Fruit fly (Drosophila melanogaster) whole organism, embryonic: ENCODE measurements around the gene Hrd3.

Experiments used
- C15 ChIP-seq: fragments of 200-800 bp; sonication (Bioruptor generic); IDR thresholded peaks from 3 replicates; pipeline ENCODE4 v1.3.6; 2022; ENCODE audit warnings: missing biosample characterization, missing genetic modification characterization
- CG10462 ChIP-seq: fragments of 200-800 bp; sonication (Bioruptor generic); optimal IDR thresholded peaks from 2 replicates; lab custom pipeline; 2016; ENCODE audit warnings: missing biosample characterization, missing genetic modification characterization
- CG10543 ChIP-seq: fragments of 200-800 bp; sonication (Bioruptor generic); optimal IDR thresholded peaks from 3 replicates; lab custom pipeline; 2017; ENCODE audit warnings: missing biosample characterization, mild to moderate bottlenecking, missing genetic modification characterization, moderate library complexity
- CG11560 ChIP-seq: fragments of 200-800 bp; sonication (Bioruptor generic); IDR thresholded peaks from 3 replicates; pipeline ENCODE4 v1.3.6; 2022; ENCODE audit warnings: missing biosample characterization, missing genetic modification characterization
- CG17802 ChIP-seq: fragments of 200-800 bp; sonication (Bioruptor generic); optimal IDR thresholded peaks from 2 replicates; lab custom pipeline; 2018; ENCODE audit warnings: missing biosample characterization, mild to moderate bottlenecking, missing genetic modification characterization, moderate library complexity
- CG2199 ChIP-seq: fragments of 200-800 bp; sonication (Bioruptor generic); IDR thresholded peaks from 3 replicates; pipeline ENCODE4 v1.3.6; 2022; ENCODE audit warnings: missing biosample characterization, missing genetic modification characterization
- CG30403 ChIP-seq: fragments of 200-800 bp; sonication (Bioruptor generic); optimal IDR thresholded peaks from 3 replicates; lab custom pipeline; 2016; ENCODE audit warnings: missing biosample characterization, missing genetic modification characterization
- CG34376 ChIP-seq: fragments of 200-800 bp; sonication (Bioruptor generic); optimal IDR thresholded peaks from 2 replicates; lab custom pipeline; 2018; ENCODE audit warnings: missing biosample characterization, mild to moderate bottlenecking, missing genetic modification characterization
- CG3847 ChIP-seq: fragments of 200-800 bp; sonication (Bioruptor generic); IDR thresholded peaks from 2 replicates; pipeline ENCODE4 v1.3.6; 2022; ENCODE audit warnings: missing biosample characterization, missing genetic modification characterization
- CG5245 ChIP-seq: fragments of 200-800 bp; sonication (Bioruptor generic); optimal IDR thresholded peaks from 3 replicates; lab custom pipeline; 2016; ENCODE audit warnings: missing biosample characterization, missing genetic modification characterization
- CG7839 ChIP-seq: fragments of 200-800 bp; sonication (Bioruptor generic); optimal IDR thresholded peaks from 3 replicates; lab custom pipeline; 2018; ENCODE audit warnings: missing biosample characterization, mild to moderate bottlenecking, missing genetic modification characterization, moderate library complexity
- CG7928 ChIP-seq: fragments of 200-800 bp; sonication (Bioruptor generic); optimal IDR thresholded peaks from 2 replicates; lab custom pipeline; 2017; ENCODE audit warnings: missing biosample characterization, mild to moderate bottlenecking, missing genetic modification characterization
- CG9609 ChIP-seq: fragments of 200-800 bp; sonication (Bioruptor generic); optimal IDR thresholded peaks from 3 replicates; lab custom pipeline; 2016; ENCODE audit warnings: missing biosample characterization, missing genetic modification characterization
- D ChIP-seq, 2 experiments: fragments of 200-800 bp in 1 of 2; fragments of >200 bp in 1 of 2; sonication (Bioruptor generic) in 1 of 2; optimal IDR thresholded peaks; 2 replicates in 1 of 2; 3 replicates in 1 of 2; lab custom pipeline; 2017; ENCODE audit warnings: mild to moderate bottlenecking in 1 of 2, missing biosample characterization in 1 of 2, missing genetic modification characterization in 1 of 2, missing genetic modification reagents in 1 of 2
- Deaf1 ChIP-seq: fragments of 200-800 bp; optimal IDR thresholded peaks from 3 replicates; lab custom pipeline; 2019; ENCODE audit warnings: missing biosample characterization, mild to moderate bottlenecking, missing genetic modification characterization, moderate library complexity
- Dll ChIP-seq: fragments of 200-800 bp; sonication (Bioruptor generic); IDR thresholded peaks from 4 replicates; pipeline ENCODE4 v1.3.6; 2022; ENCODE audit warnings: missing biosample characterization, missing genetic modification characterization; ENCODE audit not compliant: partially characterized antibody
- Doc2 ChIP-seq: fragments of 200-800 bp; sonication (Bioruptor generic); IDR thresholded peaks from 2 replicates; pipeline ENCODE4 v1.3.6; 2022; ENCODE audit warnings: missing biosample characterization, missing genetic modification characterization
- Eip74EF ChIP-seq, 2 experiments: fragments of 200-800 bp in 1 of 2; fragments of >200 bp in 1 of 2; sonication (Bioruptor generic) in 1 of 2; optimal IDR thresholded peaks; 2 replicates each; lab custom pipeline; 2017 to 2019; ENCODE audit warnings: missing biosample characterization in 2 of 2, missing genetic modification characterization in 2 of 2, mild to moderate bottlenecking in 1 of 2, moderate library complexity in 1 of 2
- GATAe ChIP-seq: fragments of 200-800 bp; sonication (Bioruptor generic); conservative IDR thresholded peaks from 2 replicates; pipeline ENCODE4 v1.3.6; 2022; ENCODE audit warnings: missing biosample characterization, missing genetic modification characterization
- Hr3 ChIP-seq: fragments of 200-800 bp; sonication (Bioruptor generic); optimal IDR thresholded peaks from 3 replicates; lab custom pipeline; 2016; ENCODE audit warnings: missing biosample characterization, missing genetic modification characterization
- Lhr ChIP-seq: fragments of 200-800 bp; sonication (Bioruptor generic); optimal IDR thresholded peaks from 3 replicates; lab custom pipeline; 2017; ENCODE audit warnings: mild to moderate bottlenecking, missing biosample characterization, missing genetic modification reagents, missing genetic modification characterization
- Med ChIP-seq: fragments of 200-800 bp; sonication (Bioruptor generic); peaks from one replicate; lab custom pipeline; 2016; ENCODE audit warnings: missing biosample characterization, missing genetic modification characterization, mild to moderate bottlenecking, inconsistent platforms, moderate library complexity
- NC2β ChIP-seq: fragments of 200-800 bp; sonication (Bioruptor generic); optimal IDR thresholded peaks from 2 replicates; lab custom pipeline; 2016; ENCODE audit warnings: missing biosample characterization, missing genetic modification characterization
- Ptx1 ChIP-seq: fragments of 200-800 bp; sonication (Bioruptor generic); IDR thresholded peaks from 2 replicates; pipeline ENCODE4 v1.3.6; 2022; ENCODE audit warnings: missing biosample characterization, missing genetic modification characterization
- abd-A ChIP-seq: fragments of 200-800 bp; sonication (Bioruptor generic); optimal IDR thresholded peaks from 3 replicates; lab custom pipeline; 2019; ENCODE audit warnings: missing biosample characterization, mild to moderate bottlenecking, missing genetic modification characterization, moderate library complexity
- bowl ChIP-seq: fragments of 200-800 bp; sonication (Bioruptor generic); IDR thresholded peaks from 2 replicates; pipeline ENCODE4 v1.3.6; 2022; ENCODE audit warnings: missing biosample characterization, missing genetic modification characterization
- chinmo ChIP-seq: fragments of 200-800 bp; sonication (Bioruptor generic); IDR thresholded peaks from 4 replicates; pipeline ENCODE4 v1.3.6; 2022; ENCODE audit warnings: missing biosample characterization, missing genetic modification characterization; ENCODE audit not compliant: partially characterized antibody
- corto ChIP-seq: fragments of 200-800 bp; sonication (Bioruptor generic); optimal IDR thresholded peaks from 2 replicates; lab custom pipeline; 2016; ENCODE audit warnings: missing biosample characterization, mild to moderate bottlenecking, missing genetic modification characterization, moderate library complexity
- dysf ChIP-seq: fragments of 200-800 bp; sonication (Bioruptor generic); IDR thresholded peaks from 3 replicates; pipeline ENCODE4 v1.3.6; 2022; ENCODE audit warnings: missing biosample characterization, missing genetic modification characterization
- eve ChIP-seq, 2 experiments: fragments of >200 bp; optimal IDR thresholded peaks; 2 replicates each; lab custom pipeline; 2017; ENCODE audit warnings: missing biosample characterization in 2 of 2, missing genetic modification characterization in 2 of 2
- exex ChIP-seq: fragments of 200-800 bp; sonication (Bioruptor generic); optimal IDR thresholded peaks from 4 replicates; lab custom pipeline; 2018; ENCODE audit warnings: missing biosample characterization, mild to moderate bottlenecking, missing genetic modification characterization, moderate library complexity
- gem ChIP-seq: fragments of 200-800 bp; sonication (Bioruptor generic); optimal IDR thresholded peaks from 2 replicates; lab custom pipeline; 2019; ENCODE audit warnings: missing biosample characterization, mild to moderate bottlenecking, missing genetic modification characterization, moderate library complexity
- grn ChIP-seq: fragments of 200-800 bp; sonication (Bioruptor generic); optimal IDR thresholded peaks from 3 replicates; lab custom pipeline; 2017; ENCODE audit warnings: missing biosample characterization, missing genetic modification characterization
- gro ChIP-seq: fragments of 200-800 bp; sonication (Bioruptor generic); optimal IDR thresholded peaks from 2 replicates; lab custom pipeline; 2016; ENCODE audit warnings: missing biosample characterization, missing genetic modification characterization
- jumu ChIP-seq: fragments of 200-800 bp; sonication (Bioruptor generic); optimal IDR thresholded peaks from 3 replicates; lab custom pipeline; 2016; ENCODE audit warnings: missing biosample characterization, missing genetic modification characterization
- lab ChIP-seq: fragments of 200-800 bp; sonication (Bioruptor generic); optimal IDR thresholded peaks from 3 replicates; lab custom pipeline; 2017; ENCODE audit warnings: missing biosample characterization, missing genetic modification characterization, mild to moderate bottlenecking, moderate library complexity, missing genetic modification reagents
- lilli ChIP-seq: fragments of 200-800 bp; sonication (Bioruptor generic); optimal IDR thresholded peaks from 3 replicates; lab custom pipeline; 2016; ENCODE audit warnings: missing biosample characterization, missing genetic modification characterization
- mirr ChIP-seq: fragments of 200-800 bp; sonication (Bioruptor generic); optimal IDR thresholded peaks from 3 replicates; lab custom pipeline; 2018; ENCODE audit warnings: missing biosample characterization, mild to moderate bottlenecking, missing genetic modification characterization
- nau ChIP-seq: fragments of 200-800 bp; sonication (Bioruptor generic); optimal IDR thresholded peaks from 3 replicates; lab custom pipeline; 2017; ENCODE audit warnings: missing biosample characterization, mild to moderate bottlenecking, missing genetic modification characterization, missing genetic modification reagents
- prd ChIP-seq, 3 experiments: fragments of >200 bp in 2 of 3; fragments of 200-800 bp in 1 of 3; sonication (Bioruptor generic) in 1 of 3; optimal IDR thresholded peaks in 2 of 3; IDR thresholded peaks in 1 of 3; 2 replicates in 2 of 3; 3 replicates in 1 of 3; pipeline versions ENCODE4 v1.3.6 to Lab custom; 2017 to 2022; ENCODE audit warnings: missing biosample characterization in 1 of 3, missing genetic modification characterization in 1 of 3
- ranshi ChIP-seq: fragments of 200-800 bp; sonication (Bioruptor generic); IDR thresholded peaks from 2 replicates; pipeline ENCODE4 v1.3.6; 2022; ENCODE audit warnings: missing biosample characterization, missing genetic modification characterization
- repo ChIP-seq: fragments of 200-800 bp; sonication (Bioruptor generic); optimal IDR thresholded peaks from 2 replicates; lab custom pipeline; 2016; ENCODE audit warnings: missing biosample characterization, missing genetic modification characterization
- rib ChIP-seq: fragments of 200-800 bp; sonication (Bioruptor generic); IDR thresholded peaks from 2 replicates; pipeline ENCODE4 v1.3.6; 2022; ENCODE audit warnings: missing biosample characterization, missing genetic modification characterization
- sd ChIP-seq: fragments of 200-800 bp; sonication (Bioruptor generic); optimal IDR thresholded peaks from 3 replicates; lab custom pipeline; 2018; ENCODE audit warnings: missing biosample characterization, mild to moderate bottlenecking, missing genetic modification characterization, moderate library complexity
- sens ChIP-seq: fragments of 200-800 bp; sonication (Bioruptor generic); peaks from one replicate; lab custom pipeline; 2016; ENCODE audit warnings: missing biosample characterization, missing genetic modification characterization
- sr ChIP-seq: fragments of 200-800 bp; sonication (Bioruptor generic); IDR thresholded peaks from 3 replicates; pipeline ENCODE4 v1.3.6; 2022; ENCODE audit warnings: missing biosample characterization, missing genetic modification characterization
- stc ChIP-seq: fragments of 200-800 bp; sonication (Bioruptor generic); IDR thresholded peaks from 2 replicates; pipeline ENCODE4 v1.3.6; 2022; ENCODE audit warnings: missing biosample characterization, missing genetic modification characterization
- sug ChIP-seq: fragments of 200-800 bp; optimal IDR thresholded peaks from 2 replicates; lab custom pipeline; 2019; ENCODE audit warnings: missing biosample characterization, mild to moderate bottlenecking, missing genetic modification characterization, moderate library complexity
- ttk ChIP-seq: fragments of 200-800 bp; sonication (Bioruptor generic); IDR thresholded peaks from 2 replicates; pipeline ENCODE4 v2.1.2; 2022; ENCODE audit warnings: missing biosample characterization, missing genetic modification characterization
- twi ChIP-seq: fragments of 200-800 bp; optimal IDR thresholded peaks from 2 replicates; lab custom pipeline; 2019; ENCODE audit warnings: missing biosample characterization, mild to moderate bottlenecking, missing genetic modification characterization, moderate library complexity
- usp ChIP-seq: fragments of >200 bp; optimal IDR thresholded peaks from 2 replicates; lab custom pipeline; 2017; ENCODE audit warnings: missing biosample characterization, missing genetic modification characterization

Gene Hrd3

DNA sequence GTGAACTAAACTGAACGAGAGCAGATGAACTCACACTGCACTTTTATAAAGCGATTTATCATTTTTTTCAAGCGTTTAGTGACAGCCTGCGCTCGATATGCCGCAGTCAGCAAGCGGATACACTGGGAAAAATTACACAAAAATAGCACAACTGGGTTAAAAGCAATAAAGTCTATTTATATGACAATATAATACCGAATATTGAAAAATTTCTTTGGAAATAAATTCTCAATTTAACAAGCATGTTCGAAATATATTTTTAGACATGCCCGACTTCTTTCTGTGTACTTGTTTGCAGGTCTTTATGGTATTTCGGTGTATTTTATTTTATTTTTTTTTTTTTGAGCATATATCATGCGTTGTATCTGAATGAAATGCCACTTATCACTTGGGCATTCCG is 44.5 kb downstream of the Hrd3 start (continued):
- TF ChIP-seq CG9609, result peak; percentile 31
- peak; percentile 66 for TF ChIP-seq Hr3 (GFP tag; lab: Kevin White, UChicago)
- TF ChIP-seq CG3847 (GFP tag; lab: Robert Waterston, UW), result 0 out of 2 replicates have a peak, but pooled peaks have one; percentile 14
- TF ChIP-seq Doc2 (GFP tag; lab: Robert Waterston, UW), result no peak
- TF ChIP-seq gro, result no peak
- TF ChIP-seq repo (GFP tag; lab: Kevin White, UChicago), result no peak
- TF ChIP-seq CG2199, result no peak
- peak; percentile 84 for TF ChIP-seq gem (tag; lab: Kevin White, UChicago)
- TF ChIP-seq jumu (GFP tag; lab: Kevin White, UChicago), result no peak
- TF ChIP-seq bowl (GFP tag; lab: Robert Waterston, UW), result no peak
- peak; percentile 65 for TF ChIP-seq Ptx1
- peak; percentile 70 for TF ChIP-seq ttk
- TF ChIP-seq Deaf1 (tag; lab: Kevin White, UChicago), result peak; percentile 4
- peak; percentile 59 for TF ChIP-seq CG5245
- no peak for TF ChIP-seq CG7928 (GFP tag; lab: Kevin White, UChicago)
- TF ChIP-seq corto, result peak; percentile 36
- TF ChIP-seq CG17802 (tag; lab: Kevin White, UChicago), result peak; percentile 8
- peak; percentile 56 for TF ChIP-seq NC2β (GFP tag; lab: Kevin White, UChicago)
- TF ChIP-seq C15 (GFP tag; lab: Robert Waterston, UW), result no peak
- no peak for TF ChIP-seq D (optimal IDR thresholded peaks at IDR 0.05; lab: Kevin White, UChicago)
- TF ChIP-seq D (GFP tag; optimal IDR thresholded peaks at IDR 0.05; lab: Kevin White, UChicago), result peak; percentile 69
- no peak for TF ChIP-seq Dll
- TF ChIP-seq twi (tag; lab: Kevin White, UChicago), result peak; percentile 31
- TF ChIP-seq CG30403, result peak; percentile 70
- no peak for TF ChIP-seq usp (GFP tag; lab: Kevin White, UChicago)
- TF ChIP-seq CG10462, result peak; percentile 50
- no peak for TF ChIP-seq sr (GFP tag; lab: Robert Waterston, UW)
- TF ChIP-seq stc (GFP tag; lab: Robert Waterston, UW), result peak; percentile 24; the same call in 1 of the 2 replicates

dm6 chr3R:23711195-23711594 is 47.2 kb downstream of the Hrd3 start, which contains the start of gene CG10300:
TSS of gene CG10300 (plus strand) at chr3R:23711527.
- TF ChIP-seq prd (optimal IDR thresholded peaks at IDR 0.05; lab: Kevin White, UChicago) (no peak), prd (GFP tag; IDR thresholded peaks at IDR 0.05; lab: Robert Waterston, UW) (no peak), eve (GFP tag; optimal IDR thresholded peaks at IDR 0.05; lab: Kevin White, UChicago) (no peak), mirr (GFP tag; lab: Kevin White, UChicago) (peak; percentile 88), ranshi (GFP tag; lab: Robert Waterston, UW) (0 out of 2 replicates have a peak, but pooled peaks have one; percentile 24), CG34376 (GFP tag; lab: Kevin White, UChicago) (peak; percentile 53), Med (GFP tag; lab: Kevin White, UChicago) (peak; percentile 39), dysf (GFP tag; lab: Robert Waterston, UW) (no peak), lilli (no peak), Eip74EF (GFP tag; optimal IDR thresholded peaks at IDR 0.05; lab: Kevin White, UChicago) (no peak), exex (tag; lab: Kevin White, UChicago) (peak; percentile 29), sd (tag; lab: Kevin White, UChicago) (peak; percentile 64), sug (tag; lab: Kevin White, UChicago) (peak; percentile 52), grn (GFP tag; lab: Kevin White, UChicago) (peak; percentile 74), Lhr (GFP tag; lab: Kevin White, UChicago) (no peak), sens (GFP tag; lab: Kevin White, UChicago) (peak; percentile 71), lab (GFP tag; lab: Kevin White, UChicago) (peak; percentile 65), CG7839 (tag; lab: Kevin White, UChicago) (no peak), GATAe (GFP tag; lab: Robert Waterston, UW) (peak; percentile 74), chinmo (GFP tag; lab: Robert Waterston, UW) (0 out of 4 replicates have a peak, but pooled peaks have one; percentile 42), Deaf1 (tag; lab: Kevin White, UChicago) (peak; percentile 58), nau (GFP tag; lab: Kevin White, UChicago) (no peak), CG11560 (tag; lab: Robert Waterston, UW) (no peak), rib (GFP tag; lab: Robert Waterston, UW) (no peak), abd-A (tag; lab: Kevin White, UChicago) (no peak), CG10543 (peak; percentile 11)
